Worm (Caenorhabditis elegans) whole organism, early embryonic: Measurements from ENCODE around the gene srg-1.

Experiments used
- B0310.2 ChIP-seq: sonication (generic microtip); optimal IDR thresholded peaks from 2 replicates; lab custom pipeline; 2016; ENCODE audit warnings: mild to moderate bottlenecking, missing genetic modification characterization, missing compliant biosample characterization
- aly-1 ChIP-seq: sonication (generic microtip); optimal IDR thresholded peaks from 2 replicates; lab custom pipeline; 2016; ENCODE audit warnings: missing genetic modification characterization, missing compliant biosample characterization
- ama-1 ChIP-seq: fragments of 150-350 bp; optimal IDR thresholded peaks from 2 replicates; lab custom pipeline; 2014
- ceh-36 ChIP-seq: sonication (generic microtip); optimal IDR thresholded peaks from 2 replicates; lab custom pipeline; 2016; ENCODE audit warnings: missing genetic modification characterization, inconsistent platforms, missing compliant biosample characterization
- flt-1 ChIP-seq: fragments of 200-800 bp; sonication (Bioruptor generic); IDR thresholded peaks from 2 replicates; pipeline ENCODE4 v1.3.6; 2022; ENCODE audit warnings: missing genetic modification characterization, missing compliant biosample characterization
- hmbx-1 ChIP-seq: sonication (generic microtip); optimal IDR thresholded peaks from 2 replicates; lab custom pipeline; 2016; ENCODE audit warnings: mild to moderate bottlenecking, missing genetic modification characterization, missing compliant biosample characterization
- hnd-1 ChIP-seq: sonication (generic microtip); optimal IDR thresholded peaks from 2 replicates; lab custom pipeline; 2016; ENCODE audit warnings: missing genetic modification characterization, missing compliant biosample characterization
- sea-1 ChIP-seq: fragments of 200-800 bp; sonication (Bioruptor generic); conservative IDR thresholded peaks from 2 replicates; pipeline ENCODE4 v1.3.6; 2022; ENCODE audit warnings: missing genetic modification characterization, missing compliant biosample characterization
- tbx-11 ChIP-seq: fragments of 200-800 bp; sonication (Bioruptor generic); IDR thresholded peaks from 2 replicates; pipeline ENCODE4 v1.3.6; 2022; ENCODE audit warnings: missing genetic modification characterization, missing compliant biosample characterization
- tbx-37 ChIP-seq: fragments of 200-800 bp; sonication (Bioruptor generic); conservative IDR thresholded peaks from 2 replicates; pipeline ENCODE4 v1.3.6; 2022; ENCODE audit warnings: missing genetic modification reagents, missing genetic modification characterization, missing compliant biosample characterization

- no peak for TF ChIP-seq flt-1 (GFP tag; lab: Robert Waterston, UW)
- no peak for TF ChIP-seq sea-1 (GFP tag; lab: Robert Waterston, UW)
- TF ChIP-seq ama-1 (lab: Kevin White, UChicago): no peak
- no peak for TF ChIP-seq hmbx-1 (tag; lab: Kevin White, UChicago)
- no peak for TF ChIP-seq tbx-37
- TF ChIP-seq aly-1 (tag; lab: Kevin White, UChicago): no peak
- no peak for TF ChIP-seq hnd-1 (tag; lab: Kevin White, UChicago)
- TF ChIP-seq ceh-36 (tag; lab: Kevin White, UChicago): no peak
- TF ChIP-seq B0310.2: no peak
- TF ChIP-seq tbx-11 (GFP tag; lab: Robert Waterston, UW): no peak
Observed at ce11 chrIII:6264447-6264846, 6.3 kb upstream of the srg-1 start, which contains the start of gene srg-5.
